Fruit fly (Drosophila melanogaster) whole organism, wandering third instar larva: ENCODE measurements around the gene CG13840.

Experiments
- Hnf4 ChIP-seq: fragments of 200-800 bp; sonication (Bioruptor generic); optimal IDR thresholded peaks from 2 replicates; lab custom pipeline; 2016; ENCODE audit warnings: missing biosample characterization, mild to moderate bottlenecking, missing genetic modification characterization
- br ChIP-seq: fragments of 200-800 bp; sonication (Bioruptor generic); optimal IDR thresholded peaks from 2 replicates; lab custom pipeline; 2016; ENCODE audit warnings: missing biosample characterization, missing genetic modification characterization
- foxo ChIP-seq, 2 experiments: fragments of 200-800 bp; sonication (Bioruptor generic); optimal IDR thresholded peaks; 2 replicates in 1 of 2; 3 replicates in 1 of 2; lab custom pipeline; 2016 to 2017; ENCODE audit warnings: missing biosample characterization in 2 of 2, missing genetic modification characterization in 2 of 2

dm6 chr3R:22839257-22839656, 23.3 kb upstream of the CG13840 start:
- TF ChIP-seq foxo (GFP tag; optimal IDR thresholded peaks at IDR 0.05; lab: Kevin White, UChicago) = no peak
- TF ChIP-seq Hnf4 (GFP tag; lab: Kevin White, UChicago) = no peak
- TF ChIP-seq br (GFP tag; lab: Kevin White, UChicago) = no peak
